Worm (Caenorhabditis elegans) whole organism, late embryonic: ENCODE measurements around the gene W09C2.9.

Experiments used
- C08G9.2 ChIP-seq: sonication (generic microtip); optimal IDR thresholded peaks from 2 replicates; lab custom pipeline; 2016; ENCODE audit warnings: mild to moderate bottlenecking, missing genetic modification characterization, moderate library complexity, missing compliant biosample characterization
- K09A11.1 ChIP-seq: sonication (generic microtip); optimal IDR thresholded peaks from 2 replicates; lab custom pipeline; 2017; ENCODE audit warnings: antibody characterized with exemption, mild to moderate bottlenecking, missing genetic modification characterization, missing compliant biosample characterization; ENCODE audit not compliant: insufficient read depth
- T23F11.4 ChIP-seq: fragments of 200-800 bp; sonication (Bioruptor generic); optimal IDR thresholded peaks from 2 replicates; lab custom pipeline; 2018; ENCODE audit warnings: mild to moderate bottlenecking, missing genetic modification characterization, missing compliant biosample characterization
- ahr-1 ChIP-seq: sonication (generic microtip); optimal IDR thresholded peaks from 2 replicates; lab custom pipeline; 2016; ENCODE audit warnings: missing genetic modification characterization, missing compliant biosample characterization
- ceh-14 ChIP-seq: sonication (generic microtip); optimal IDR thresholded peaks from 2 replicates; lab custom pipeline; 2016; ENCODE audit warnings: missing genotype, missing genetic modification characterization, missing compliant biosample characterization
- ceh-18 ChIP-seq: sonication (generic microtip); optimal IDR thresholded peaks from 2 replicates; lab custom pipeline; 2016; ENCODE audit warnings: missing genetic modification characterization, missing compliant biosample characterization
- ceh-2 ChIP-seq: sonication (generic microtip); optimal IDR thresholded peaks from 2 replicates; lab custom pipeline; 2016; ENCODE audit warnings: missing genotype, missing genetic modification characterization, missing compliant biosample characterization
- ceh-30 ChIP-seq: fragments of 150-350 bp; optimal IDR thresholded peaks from 2 replicates; lab custom pipeline; 2014; ENCODE audit warnings: missing biosample characterization, missing genetic modification characterization
- ceh-34 ChIP-seq: sonication (generic microtip); optimal IDR thresholded peaks from 2 replicates; lab custom pipeline; 2016; ENCODE audit warnings: mild to moderate bottlenecking, missing genetic modification characterization, missing compliant biosample characterization
- ceh-45 ChIP-seq: fragments of 200-800 bp; sonication (Bioruptor generic); IDR thresholded peaks from 2 replicates; pipeline ENCODE4 v1.3.6; 2022; ENCODE audit warnings: missing genetic modification reagents, missing genetic modification characterization, missing compliant biosample characterization
- ceh-6 ChIP-seq: fragments of 200-800 bp; sonication (Bioruptor generic); optimal IDR thresholded peaks from 2 replicates; lab custom pipeline; 2018; ENCODE audit warnings: mild to moderate bottlenecking, missing genetic modification characterization, missing compliant biosample characterization
- ceh-9 ChIP-seq: sonication (generic microtip); optimal IDR thresholded peaks from 2 replicates; lab custom pipeline; 2016; ENCODE audit warnings: mild to moderate bottlenecking, missing genetic modification characterization, inconsistent platforms, missing compliant biosample characterization
- elt-2 ChIP-seq: sonication (generic microtip); optimal IDR thresholded peaks from 2 replicates; lab custom pipeline; 2016; ENCODE audit warnings: missing genetic modification reagents, missing genetic modification characterization, missing compliant biosample characterization
- elt-4 ChIP-seq: sonication (generic microtip); optimal IDR thresholded peaks from 2 replicates; lab custom pipeline; 2016; ENCODE audit warnings: missing genetic modification characterization, missing compliant biosample characterization
- ets-4 ChIP-seq: sonication (generic microtip); optimal IDR thresholded peaks from 2 replicates; lab custom pipeline; 2016; ENCODE audit warnings: missing genetic modification characterization, missing compliant biosample characterization
- fax-1 ChIP-seq: sonication (generic microtip); optimal IDR thresholded peaks from 2 replicates; lab custom pipeline; 2016; ENCODE audit warnings: missing genotype, missing genetic modification characterization, missing compliant biosample characterization
- hlh-13 ChIP-seq: fragments of 200-800 bp; sonication (Bioruptor generic); optimal IDR thresholded peaks from 2 replicates; lab custom pipeline; 2018; ENCODE audit warnings: mild to moderate bottlenecking, missing genetic modification characterization, missing compliant biosample characterization
- hlh-15 ChIP-seq: sonication (generic microtip); optimal IDR thresholded peaks from 2 replicates; lab custom pipeline; 2016; ENCODE audit warnings: missing genetic modification characterization, missing compliant biosample characterization
- lim-6 ChIP-seq: sonication (generic microtip); optimal IDR thresholded peaks from 2 replicates; lab custom pipeline; 2016; ENCODE audit warnings: missing genetic modification characterization, missing compliant biosample characterization
- lin-11 ChIP-seq: fragments of 200-800 bp; sonication (Bioruptor generic); optimal IDR thresholded peaks from 2 replicates; lab custom pipeline; 2018; ENCODE audit warnings: mild to moderate bottlenecking, missing genetic modification characterization, missing compliant biosample characterization
- madf-2 ChIP-seq: sonication (generic microtip); optimal IDR thresholded peaks from 2 replicates; lab custom pipeline; 2017; ENCODE audit warnings: missing genetic modification characterization, missing compliant biosample characterization
- odd-2 ChIP-seq: sonication (generic microtip); optimal IDR thresholded peaks from 2 replicates; lab custom pipeline; 2017; ENCODE audit warnings: antibody characterized with exemption, mild to moderate bottlenecking, missing genetic modification characterization, missing compliant biosample characterization
- pha-2 ChIP-seq: sonication (generic microtip); optimal IDR thresholded peaks from 2 replicates; lab custom pipeline; 2017; ENCODE audit warnings: mild to moderate bottlenecking, missing genetic modification characterization, missing compliant biosample characterization
- pha-4 ChIP-seq: fragments of 150-350 bp; optimal IDR thresholded peaks from 2 replicates; lab custom pipeline; 2018; ENCODE audit warnings: missing biosample characterization, missing genetic modification reagents, missing genetic modification characterization
- pros-1 ChIP-seq: fragments of 150-350 bp; optimal IDR thresholded peaks from 2 replicates; lab custom pipeline; 2014; ENCODE audit warnings: missing biosample characterization, missing genetic modification reagents, missing genetic modification characterization
- sdc-2 ChIP-seq: sonication (generic microtip); optimal IDR thresholded peaks from 2 replicates; lab custom pipeline; 2016; ENCODE audit warnings: missing genotype, missing genetic modification characterization, missing compliant biosample characterization
- sox-2 ChIP-seq: fragments of 200-800 bp; sonication (Bioruptor generic); IDR thresholded peaks from 2 replicates; pipeline ENCODE4 v1.3.6; 2022; ENCODE audit warnings: missing genetic modification reagents, missing genetic modification characterization, missing compliant biosample characterization
- syd-9 ChIP-seq: sonication (generic microtip); optimal IDR thresholded peaks from 2 replicates; lab custom pipeline; 2016; ENCODE audit warnings: mild to moderate bottlenecking, missing genetic modification characterization, moderate library complexity, missing compliant biosample characterization
- tbx-7 ChIP-seq: sonication (generic microtip); optimal IDR thresholded peaks from 2 replicates; lab custom pipeline; 2016; ENCODE audit warnings: missing genotype, missing genetic modification characterization, missing compliant biosample characterization
- ttx-3 ChIP-seq: sonication (generic microtip); optimal IDR thresholded peaks from 2 replicates; lab custom pipeline; 2016; ENCODE audit warnings: missing genetic modification reagents, missing genetic modification characterization, missing compliant biosample characterization
- unc-42 ChIP-seq: sonication (generic microtip); optimal IDR thresholded peaks from 2 replicates; lab custom pipeline; 2016; ENCODE audit warnings: missing genotype, missing genetic modification characterization, missing compliant biosample characterization
- unc-86 ChIP-seq: sonication (generic microtip); optimal IDR thresholded peaks from 2 replicates; lab custom pipeline; 2016; ENCODE audit warnings: missing genetic modification characterization, missing compliant biosample characterization

The W09C2.9 gene

DNA sequence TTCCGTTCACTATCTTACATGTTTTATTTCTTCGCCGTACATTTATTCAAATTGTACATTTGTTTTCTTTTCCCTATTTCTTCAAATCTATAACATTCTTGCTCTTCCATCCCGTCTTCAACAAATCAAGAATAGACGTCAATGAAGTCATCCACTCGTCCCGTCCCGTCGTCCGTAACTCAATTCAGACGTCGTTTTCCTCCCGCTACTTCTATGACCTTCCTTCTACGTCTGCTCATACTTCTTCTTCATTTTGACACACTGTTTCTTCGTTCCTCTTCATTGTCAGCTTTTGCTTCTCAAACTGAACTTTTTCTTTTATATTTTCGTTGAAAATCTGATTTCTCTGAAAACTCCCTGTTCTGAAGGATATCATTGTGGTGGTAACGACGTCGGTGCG, 36.8 kb upstream of the W09C2.9 start:
- TF ChIP-seq ttx-3 (tag; lab: Kevin White, UChicago) (no peak), unc-42 (tag; lab: Kevin White, UChicago) (peak; percentile 82)
- TF ChIP-seq, all 69 proteins: peak for 1

ce11 chrIV:9657753-9658152, 34.6 kb upstream of the W09C2.9 start, which contains the start of gene acc-1:
acc-1 (plus strand) TSS chrIV:9658053.
- TF ChIP-seq madf-2 (tag; lab: Kevin White, UChicago) (no peak), lin-11 (tag; lab: Kevin White, UChicago) (no peak), hlh-13 (GFP tag; lab: Kevin White, UChicago) (no peak), pros-1 (no peak), ceh-30 (no peak), ceh-14 (tag; lab: Kevin White, UChicago) (no peak), K09A11.1 (tag; lab: Kevin White, UChicago) (no peak), sdc-2 (tag; lab: Kevin White, UChicago) (no peak), pha-4 (tag; lab: Kevin White, UChicago) (no peak), ceh-9 (tag; lab: Kevin White, UChicago) (no peak)

DNA sequence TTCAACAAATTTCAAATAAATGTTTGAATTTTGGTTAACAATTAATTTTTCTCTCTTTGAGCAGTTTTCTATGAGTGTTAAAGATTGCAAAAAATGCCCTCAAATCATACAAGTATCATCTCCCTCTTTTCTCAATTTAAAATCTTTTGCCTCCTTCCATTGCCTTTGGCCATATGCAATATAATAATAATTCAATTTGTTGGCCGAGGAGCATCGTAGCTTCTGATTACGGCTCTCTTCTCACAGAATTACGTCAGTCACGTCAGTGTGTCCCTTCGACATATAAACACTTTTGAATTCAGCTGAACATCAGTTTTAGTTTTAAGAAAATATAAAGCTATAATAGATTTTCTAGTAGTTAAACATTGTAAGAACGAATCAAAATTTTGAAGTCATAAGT, 32.4 kb upstream of the W09C2.9 start:
- TF ChIP-seq ceh-18 (tag; lab: Kevin White, UChicago) (no peak), ceh-45 (no peak), unc-86 (tag; lab: Kevin White, UChicago) (no peak), unc-42 (tag; lab: Kevin White, UChicago) (peak; percentile 85)

ce11 chrIV:9654017-9654416, 30.8 kb upstream of the W09C2.9 start, which contains the start of gene F58G6.7:
F58G6.7 (plus strand) TSS chrIV:9654317.
- TF ChIP-seq C08G9.2 (tag; lab: Kevin White, UChicago) (no peak), fax-1 (no peak)

ce11 chrIV:9653184-9653583, 30.0 kb upstream of the W09C2.9 start, which contains the start of gene F58G6.3:
F58G6.3 (plus strand) TSS chrIV:9653535.
- TF ChIP-seq ceh-2 (tag; lab: Kevin White, UChicago) (no peak), ceh-6 (GFP tag; lab: Kevin White, UChicago) (no peak), hlh-15 (tag; lab: Kevin White, UChicago) (no peak), elt-4 (tag; lab: Kevin White, UChicago) (no peak), ets-4 (no peak), ceh-9 (tag; lab: Kevin White, UChicago) (no peak), lin-11 (tag; lab: Kevin White, UChicago) (no peak)

- no peak for TF ChIP-seq T23F11.4
- TF ChIP-seq pha-2 (tag; lab: Kevin White, UChicago) = no peak
- no peak for TF ChIP-seq lim-6 (tag; lab: Kevin White, UChicago)
- TF ChIP-seq ceh-45 = no peak
- TF ChIP-seq ceh-34 (tag; lab: Kevin White, UChicago) = no peak
- TF ChIP-seq elt-2 (tag; lab: Kevin White, UChicago) = peak; percentile 69
These were observed 28.1 kb upstream of the W09C2.9 start, which contains the start of gene chca-1 for ce11 chrIV:9651234-9651633. chca-1 (plus strand) TSS chrIV:9651394.

DNA sequence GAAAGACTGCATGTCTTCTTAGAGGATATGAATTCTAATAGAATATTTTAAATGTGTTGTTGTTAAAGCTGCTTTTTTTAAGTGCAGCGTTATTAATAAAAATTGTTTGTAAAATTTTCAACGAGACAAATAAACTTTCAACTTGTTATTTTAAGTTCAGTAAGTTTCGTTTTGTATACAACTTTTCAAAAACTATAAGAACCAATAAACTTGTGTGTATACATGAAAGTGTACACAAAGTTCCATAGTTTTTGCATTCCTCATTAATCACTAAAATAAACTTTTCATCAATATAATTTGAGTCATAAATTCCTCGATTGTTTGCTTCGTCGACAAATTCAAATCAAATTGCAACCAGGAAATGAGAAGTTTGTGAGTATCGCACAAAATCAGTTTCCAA, 25.5 kb upstream of the W09C2.9 start, which contains the start of gene srm-3:
Gene srm-3 (plus strand): TSS at position 301 of the 400 bp plus-strand sequence.
- no peak for TF ChIP-seq lin-11 (tag; lab: Kevin White, UChicago)
- TF ChIP-seq ttx-3 (tag; lab: Kevin White, UChicago) = no peak
- no peak for TF ChIP-seq syd-9 (tag; lab: Kevin White, UChicago)
- no peak for TF ChIP-seq sox-2
- TF ChIP-seq odd-2 (tag; lab: Kevin White, UChicago) = no peak
- TF ChIP-seq fax-1 = no peak
- no peak for TF ChIP-seq tbx-7 (tag; lab: Kevin White, UChicago)
- no peak for TF ChIP-seq K09A11.1 (tag; lab: Kevin White, UChicago)
- no peak for TF ChIP-seq ahr-1 (tag; lab: Kevin White, UChicago)
- TF ChIP-seq pros-1 = no peak
- TF ChIP-seq elt-4 (tag; lab: Kevin White, UChicago) = no peak
- no peak for TF ChIP-seq unc-86 (tag; lab: Kevin White, UChicago)
- TF ChIP-seq ceh-30 = no peak
